Worm (Caenorhabditis elegans) whole organism, L4/young adult: ENCODE data around the gene C39E6.2.

Experiments used
- W03F9.2 ChIP-seq: fragments of 150-350 bp; optimal IDR thresholded peaks from 2 replicates; lab custom pipeline; 2014; ENCODE audit warnings: missing biosample characterization, missing genetic modification characterization
- dao-5 ChIP-seq: sonication (generic microtip); optimal IDR thresholded peaks from 2 replicates; lab custom pipeline; 2016; ENCODE audit warnings: missing genotype, missing genetic modification characterization, moderate library complexity, missing compliant biosample characterization

DNA sequence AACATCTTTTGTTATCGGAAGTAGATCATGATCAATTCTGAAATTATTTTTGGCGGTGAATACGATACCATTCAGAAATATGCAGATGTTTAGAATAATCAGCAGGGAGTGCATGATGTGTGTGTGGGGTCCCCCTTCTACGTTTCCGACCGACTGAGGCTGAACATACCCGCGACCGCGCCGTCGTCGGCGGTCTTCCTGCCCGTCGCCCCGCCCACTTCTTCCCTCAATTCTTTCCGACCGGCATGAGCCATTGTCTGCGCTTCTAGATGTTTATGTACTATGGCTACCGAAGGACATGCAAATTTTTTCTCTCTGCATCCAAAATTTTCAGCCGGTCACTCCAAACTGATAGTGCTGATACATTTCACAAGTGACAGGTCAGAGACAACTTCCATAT is 10.9 kb downstream of the C39E6.2 start:
- TF ChIP-seq W03F9.2 (tag; lab: Kevin White, UChicago) (no peak), dao-5 (tag; lab: Kevin White, UChicago) (no peak)
